Worm (Caenorhabditis elegans): ENCODE results near the gene fbxa-10.

ce11 chrIII:955981-956380 is 3.8 kb downstream of the fbxa-10 start, which contains the start of gene fbxa-54:
- no peak for TF ChIP-seq elt-1 (tag; optimal IDR thresholded peaks at IDR 0.05; ENCODE audit: borderline replicate concordance, insufficient read depth)
- no peak for TF ChIP-seq nhr-237 (tag; optimal IDR thresholded peaks at IDR 0.05)
- no peak for TF ChIP-seq ces-1 (GFP tag; optimal IDR thresholded peaks at IDR 0.05)
- TF ChIP-seq snpc-4 (tag; optimal IDR thresholded peaks at IDR 0.05): no peak
- no peak for TF ChIP-seq drap-1 (GFP tag; optimal IDR thresholded peaks at IDR 0.05)
- no peak for TF ChIP-seq elt-3 (tag; optimal IDR thresholded peaks at IDR 0.05)
- no peak for TF ChIP-seq unc-62 (GFP tag; optimal IDR thresholded peaks at IDR 0.05)
- TF ChIP-seq nhr-12 (tag; optimal IDR thresholded peaks at IDR 0.05): no peak
- no peak for TF ChIP-seq lin-13 (tag; optimal IDR thresholded peaks at IDR 0.05)
- no peak for TF ChIP-seq sptf-1 (tag; optimal IDR thresholded peaks at IDR 0.05)
- no peak for TF ChIP-seq tbx-8 (GFP tag; optimal IDR thresholded peaks at IDR 0.05)
- no peak for TF ChIP-seq mab-5 (tag; optimal IDR thresholded peaks at IDR 0.05)

Data from whole organism, mixed stage, embryonic.